Worm (Caenorhabditis elegans) whole organism, L4/young adult: ENCODE results near the gene H40L08.7.

Source experiments
- W03F9.2 ChIP-seq: fragments of 150-350 bp; optimal IDR thresholded peaks from 2 replicates; lab custom pipeline; 2014; ENCODE audit warnings: missing biosample characterization, missing genetic modification characterization
- dao-5 ChIP-seq: sonication (generic microtip); optimal IDR thresholded peaks from 2 replicates; lab custom pipeline; 2016; ENCODE audit warnings: missing genotype, missing genetic modification characterization, moderate library complexity, missing compliant biosample characterization

- TF ChIP-seq dao-5 (tag; lab: Kevin White, UChicago): no peak
- TF ChIP-seq W03F9.2 (tag; lab: Kevin White, UChicago): no peak
These were observed 36.2 kb downstream of the H40L08.7 start for ce11 chrX:15041340-15041739.
